Worm (Caenorhabditis elegans): ENCODE data around the gene F52C9.3.

ce11 chrIII:5321661-5322060, at the start of gene F52C9.3:
- TF ChIP-seq elt-3 (tag; optimal IDR thresholded peaks at IDR 0.05) = no peak
- TF ChIP-seq ztf-11 (tag; optimal IDR thresholded peaks at IDR 0.05) = no peak
- TF ChIP-seq nhr-12 (tag; optimal IDR thresholded peaks at IDR 0.05) = no peak
- no peak for TF ChIP-seq ceh-16 (tag; optimal IDR thresholded peaks at IDR 0.05)
- no peak for TF ChIP-seq nhr-237 (tag; optimal IDR thresholded peaks at IDR 0.05)
- TF ChIP-seq nhr-10 (tag; optimal IDR thresholded peaks at IDR 0.05) = no peak
- TF ChIP-seq nhr-129 (tag; optimal IDR thresholded peaks at IDR 0.05) = no peak
- no peak for TF ChIP-seq mdl-1 (tag; optimal IDR thresholded peaks at IDR 0.05)
- TF ChIP-seq mab-5 (tag; optimal IDR thresholded peaks at IDR 0.05) = no peak
- TF ChIP-seq nhr-11 (tag; optimal IDR thresholded peaks at IDR 0.05) = no peak
- TF ChIP-seq zag-1 (tag; optimal IDR thresholded peaks at IDR 0.05) = no peak
- no peak for TF ChIP-seq dmd-4 (tag; optimal IDR thresholded peaks at IDR 0.05)
- TF ChIP-seq sma-3 (GFP tag; optimal IDR thresholded peaks at IDR 0.05) = no peak

Measured in whole organism, L2 larva.